Worm (Caenorhabditis elegans): Measurements from ENCODE around the gene oma-1.

- TF ChIP-seq fkh-10 (GFP tag; optimal IDR thresholded peaks at IDR 0.05): peak; percentile 1
- no peak for TF ChIP-seq lir-3 (tag; optimal IDR thresholded peaks at IDR 0.05)
- peak; percentile 32 for TF ChIP-seq nhr-102 (tag; optimal IDR thresholded peaks at IDR 0.05)
Observed at ce11 chrIV:8893746-8894145, 5.0 kb downstream of the oma-1 start, which contains the start of gene rad-54.L2.
